Fruit fly (Drosophila melanogaster) whole organism, wandering third instar larva: ENCODE data around the gene rec.

Experiments used
- CrebA ChIP-seq: fragments of 200-800 bp; sonication (Bioruptor generic); optimal IDR thresholded peaks from 2 replicates; lab custom pipeline; 2016; ENCODE audit warnings: missing biosample characterization, mild to moderate bottlenecking, missing genetic modification characterization, borderline replicate concordance
- Hr78 ChIP-seq: fragments of >200 bp; optimal IDR thresholded peaks from 2 replicates; lab custom pipeline; 2017; ENCODE audit warnings: missing biosample characterization, missing genetic modification characterization
- Myc ChIP-seq: fragments of >200 bp; optimal IDR thresholded peaks from 2 replicates; lab custom pipeline; 2017
- N ChIP-seq: fragments of >200 bp; optimal IDR thresholded peaks from 2 replicates; lab custom pipeline; 2018; ENCODE audit warnings: missing biosample characterization, missing external identifiers, missing genetic modification characterization
- OdsH ChIP-seq: fragments of 200-800 bp; sonication (Bioruptor generic); optimal IDR thresholded peaks from 2 replicates; lab custom pipeline; 2016; ENCODE audit warnings: missing biosample characterization, mild to moderate bottlenecking, missing genetic modification characterization
- Vsx2 ChIP-seq: fragments of 200-300, 225-300 bp; sonication (Bioruptor generic); optimal IDR thresholded peaks from 2 replicates; lab custom pipeline; 2018; ENCODE audit warnings: missing biosample characterization, missing genetic modification characterization; ENCODE audit not compliant: partially characterized antibody
- br ChIP-seq: fragments of 200-800 bp; sonication (Bioruptor generic); optimal IDR thresholded peaks from 2 replicates; lab custom pipeline; 2016; ENCODE audit warnings: missing biosample characterization, missing genetic modification characterization
- dsf ChIP-seq: sonication (Bioruptor generic); optimal IDR thresholded peaks from 2 replicates; lab custom pipeline; 2016; ENCODE audit warnings: missing biosample characterization, missing genetic modification characterization, borderline replicate concordance
- foxo ChIP-seq, 2 experiments: fragments of 200-800 bp; sonication (Bioruptor generic); optimal IDR thresholded peaks; 2 replicates in 1 of 2; 3 replicates in 1 of 2; lab custom pipeline; 2016 to 2017; ENCODE audit warnings: missing biosample characterization in 2 of 2, missing genetic modification characterization in 2 of 2
- h ChIP-seq: fragments of 200-800 bp; sonication (Bioruptor generic); optimal IDR thresholded peaks from 3 replicates; lab custom pipeline; 2016; ENCODE audit warnings: missing biosample characterization, mild to moderate bottlenecking, missing genetic modification characterization
- jim ChIP-seq: fragments of 175-275, 200-325 bp; sonication (Bioruptor generic); optimal IDR thresholded peaks from 2 replicates; lab custom pipeline; 2016; ENCODE audit warnings: missing biosample characterization, mild to moderate bottlenecking, missing genetic modification characterization
- psq ChIP-seq: fragments of 200-800 bp; sonication (Bioruptor generic); optimal IDR thresholded peaks from 3 replicates; lab custom pipeline; 2017; ENCODE audit warnings: missing biosample characterization, mild to moderate bottlenecking, missing genetic modification characterization, moderate library complexity
- usp ChIP-seq: fragments of >200 bp; optimal IDR thresholded peaks from 2 replicates; lab custom pipeline; 2017; ENCODE audit warnings: missing biosample characterization, missing genetic modification characterization

dm6 chr3R:15814150-15814549 is 18.3 kb downstream of the rec start:
- TF ChIP-seq Myc (lab: Kevin White, UChicago) = no peak
- TF ChIP-seq br (GFP tag; lab: Kevin White, UChicago) = no peak
- TF ChIP-seq dsf (GFP tag; lab: Kevin White, UChicago) = no peak
- TF ChIP-seq usp (GFP tag; lab: Kevin White, UChicago) = no peak
- TF ChIP-seq psq (GFP tag; lab: Kevin White, UChicago) = no peak
- TF ChIP-seq jim (GFP tag; lab: Kevin White, UChicago) = no peak
- TF ChIP-seq OdsH = no peak
- TF ChIP-seq N (GFP tag; lab: Kevin White, UChicago) = no peak
- no peak for TF ChIP-seq CrebA
- TF ChIP-seq h (GFP tag; lab: Kevin White, UChicago) = no peak
- TF ChIP-seq Hr78 (GFP tag; lab: Kevin White, UChicago) = no peak
- TF ChIP-seq foxo (GFP tag; optimal IDR thresholded peaks at IDR 0.05; lab: Kevin White, UChicago) = no peak
- no peak for TF ChIP-seq Vsx2 (GFP tag; lab: Kevin White, UChicago)
